Worm (Caenorhabditis elegans): Measurements from ENCODE around the gene nhr-173.

DNA sequence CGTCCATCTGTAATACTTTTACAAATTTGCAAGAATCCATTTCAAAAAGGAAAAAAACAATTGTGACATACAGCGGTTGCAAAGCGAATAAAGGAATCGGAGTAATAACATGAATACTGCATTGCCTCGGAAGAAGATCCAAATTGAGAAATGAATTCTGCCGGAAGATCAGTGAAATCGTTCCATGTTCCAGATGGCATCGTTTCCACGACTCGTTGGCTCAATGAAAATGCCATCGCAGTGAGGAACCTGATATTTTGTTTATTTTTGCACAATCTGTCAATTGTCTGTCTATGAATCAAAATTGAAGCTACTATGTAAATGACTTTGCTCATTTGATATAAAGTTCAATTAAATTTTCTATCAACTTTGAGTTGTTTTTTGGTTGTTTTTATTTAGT, 24.7 kb upstream of the nhr-173 start:
- TF ChIP-seq nhr-19 (GFP tag; conservative IDR thresholded peaks at IDR 0.05): no peak
- no peak for TF ChIP-seq nhr-77 (tag; optimal IDR thresholded peaks at IDR 0.05)
- no peak for TF ChIP-seq isw-1 (GFP tag; IDR thresholded peaks at IDR 0.05)
- no peak for TF ChIP-seq skn-1 (tag; optimal IDR thresholded peaks at IDR 0.05)
- no peak for TF ChIP-seq lin-15B (tag; optimal IDR thresholded peaks at IDR 0.05)
